Fruit fly (Drosophila melanogaster) S2 (cell line): ENCODE data around the gene MtnF.

Experiments
- CG8478 ChIP-seq: fragments of >200 bp; optimal IDR thresholded peaks from 2 replicates; lab custom pipeline; 2018
- CTCF ChIP-seq, 2 experiments: fragments of >200 bp; optimal IDR thresholded peaks; 2 replicates each; lab custom pipeline; 2018

- no peak for TF ChIP-seq CG8478 (lab: Kevin White, UChicago)
- TF ChIP-seq CTCF (optimal IDR thresholded peaks at IDR 0.05; lab: Kevin White, UChicago) = no peak
These were observed 36.7 kb upstream of the MtnF start for dm6 chr3R:24671662-24672061.
